Worm (Caenorhabditis elegans): ENCODE data around the gene EEED8.4.

The EEED8.4 gene

DNA sequence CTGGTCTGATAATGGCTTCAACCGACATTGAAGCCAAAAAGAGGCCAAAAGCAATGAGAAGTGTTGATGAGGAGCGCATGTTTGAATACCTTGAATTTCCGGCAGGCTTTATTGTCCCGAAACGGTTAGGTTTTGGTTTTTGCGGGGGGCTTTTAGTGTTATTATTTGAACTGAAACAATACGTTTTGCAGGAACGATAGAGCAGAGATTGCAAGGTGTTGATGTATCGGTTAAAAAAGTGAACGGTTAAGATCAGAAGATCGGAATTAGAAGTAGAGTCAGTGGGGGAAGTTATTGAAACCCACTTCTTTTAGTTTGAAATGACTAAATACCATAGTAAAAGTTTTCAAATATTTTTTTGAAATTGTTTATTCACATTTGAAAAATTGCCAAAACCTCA lies 1.6 kb upstream of the EEED8.4 start, which contains the start of gene clec-141:
Gene clec-141, minus strand, starts transcription at position 101 of the 400 bp plus-strand sequence.
- TF ChIP-seq ztf-29 (GFP tag; IDR thresholded peaks at IDR 0.05) (no peak), ref-1 (GFP tag; conservative IDR thresholded peaks at IDR 0.05) (no peak), med-1 (GFP tag; optimal IDR thresholded peaks at IDR 0.05; ENCODE audit: insufficient read depth) (no peak), flt-1 (GFP tag; IDR thresholded peaks at IDR 0.05) (no peak), tab-1 (GFP tag; IDR thresholded peaks at IDR 0.05) (no peak), T22C8.4 (GFP tag; IDR thresholded peaks at IDR 0.05) (no peak), klf-2 (GFP tag; conservative IDR thresholded peaks at IDR 0.05) (no peak), ztf-23 (GFP tag; IDR thresholded peaks at IDR 0.05) (no peak), cog-1 (tag; optimal IDR thresholded peaks at IDR 0.05) (no peak)

- TF ChIP-seq T22C8.4 (GFP tag; IDR thresholded peaks at IDR 0.05) (no peak), cog-1 (tag; optimal IDR thresholded peaks at IDR 0.05) (no peak), med-1 (GFP tag; optimal IDR thresholded peaks at IDR 0.05; ENCODE audit: insufficient read depth) (no peak), klf-2 (GFP tag; conservative IDR thresholded peaks at IDR 0.05) (no peak), tab-1 (GFP tag; IDR thresholded peaks at IDR 0.05) (no peak), ref-1 (GFP tag; conservative IDR thresholded peaks at IDR 0.05) (no peak), flt-1 (GFP tag; IDR thresholded peaks at IDR 0.05) (no peak)
Observed at ce11 chrII:5412467-5412866, 3.3 kb downstream of the EEED8.4 start, which contains the start of the genes EEED8.13 and EEED8.18. Gene EEED8.13, minus strand, starts transcription at chrII:5412567. Gene EEED8.18, minus strand, starts transcription at chrII:5412610.

DNA sequence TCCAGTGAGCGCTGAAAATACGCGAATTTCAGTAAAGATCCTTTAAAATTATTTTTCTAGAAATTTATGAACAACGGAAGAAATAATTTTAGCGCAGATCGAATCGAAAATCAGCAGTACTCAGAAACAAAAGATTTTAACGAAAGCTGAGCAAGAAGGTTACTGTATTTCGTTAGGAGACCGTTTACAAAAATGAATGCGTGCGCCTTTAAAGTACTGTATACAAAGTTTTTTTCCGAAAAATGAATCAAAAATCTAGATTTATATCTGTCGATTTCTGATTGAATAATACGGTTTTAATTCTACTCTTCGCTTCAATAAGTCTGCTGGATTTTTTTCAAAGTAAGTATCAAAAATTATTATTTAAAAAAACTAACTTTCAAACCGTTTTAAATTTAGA lies 4.9 kb downstream of the EEED8.4 start, which contains the start of the genes EEED8.14 and EEED8.3:
Gene EEED8.14, minus strand, starts transcription at position 13 of the 400 bp plus-strand sequence.
Gene EEED8.3, plus strand, starts transcription at position 237 of the 400 bp plus-strand sequence.
- TF ChIP-seq ref-1 (GFP tag; conservative IDR thresholded peaks at IDR 0.05): no peak
- no peak for TF ChIP-seq flt-1 (GFP tag; IDR thresholded peaks at IDR 0.05)
- TF ChIP-seq cog-1 (tag; optimal IDR thresholded peaks at IDR 0.05): no peak
- no peak for TF ChIP-seq ztf-23 (GFP tag; IDR thresholded peaks at IDR 0.05)
- TF ChIP-seq tab-1 (GFP tag; IDR thresholded peaks at IDR 0.05): no peak
- no peak for TF ChIP-seq T22C8.4 (GFP tag; IDR thresholded peaks at IDR 0.05)
- TF ChIP-seq klf-2 (GFP tag; conservative IDR thresholded peaks at IDR 0.05): no peak
- no peak for TF ChIP-seq ztf-29 (GFP tag; IDR thresholded peaks at IDR 0.05)
- TF ChIP-seq med-1 (GFP tag; optimal IDR thresholded peaks at IDR 0.05; ENCODE audit: insufficient read depth): no peak

DNA sequence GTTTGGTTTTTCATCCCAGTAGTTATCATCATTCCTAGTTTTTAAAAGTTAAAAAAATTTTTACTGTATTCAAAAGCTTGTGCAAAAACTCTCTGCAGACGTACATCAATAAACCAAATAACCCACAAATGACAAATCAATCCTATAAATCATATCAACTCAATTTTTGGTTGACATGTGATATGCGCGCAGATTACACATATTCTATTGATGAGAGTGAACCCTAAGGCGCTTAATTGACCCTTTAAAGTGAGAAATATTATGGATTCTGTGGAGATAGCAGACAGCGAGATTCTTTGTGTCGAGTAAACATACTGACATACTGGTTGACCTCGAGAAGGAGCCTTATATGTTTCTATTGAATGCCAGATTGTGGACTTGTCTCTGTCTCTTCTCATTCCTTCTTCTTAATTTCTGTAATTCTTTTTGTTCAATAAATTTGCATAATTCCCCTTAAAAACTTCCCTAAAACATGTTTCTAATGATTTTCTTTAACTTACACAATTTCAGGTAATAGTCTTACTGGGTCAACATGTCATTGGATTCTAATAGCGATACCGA lies 7.2 kb downstream of the EEED8.4 start, which contains the start of gene EEED8.2:
Gene EEED8.2, plus strand, starts transcription at position 511 of the 561 bp plus-strand sequence.
- peak; percentile 11 for TF ChIP-seq cog-1 (tag; optimal IDR thresholded peaks at IDR 0.05)
- no peak for TF ChIP-seq ztf-23 (GFP tag; IDR thresholded peaks at IDR 0.05)

DNA sequence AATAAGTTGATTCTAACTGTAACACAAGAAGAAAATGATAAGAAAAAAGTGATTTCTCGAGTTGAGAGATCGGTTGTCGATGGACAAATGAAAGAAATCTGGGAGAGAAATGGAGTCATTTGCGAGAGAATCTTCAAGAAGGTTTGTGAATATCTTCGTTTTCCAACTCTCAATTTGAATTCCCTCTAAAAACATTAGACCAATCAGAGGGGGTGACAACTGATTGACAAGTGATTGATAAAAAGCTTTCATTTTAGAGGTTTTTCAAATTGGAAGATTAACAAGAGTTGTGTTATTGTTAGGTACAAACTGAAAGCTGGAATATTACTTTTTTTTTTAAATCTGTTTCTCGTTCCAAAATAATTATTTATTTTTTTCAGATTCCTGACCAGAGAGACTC lies 8.8 kb downstream of the EEED8.4 start:
- TF ChIP-seq T22C8.4 (GFP tag; IDR thresholded peaks at IDR 0.05): no peak

DNA sequence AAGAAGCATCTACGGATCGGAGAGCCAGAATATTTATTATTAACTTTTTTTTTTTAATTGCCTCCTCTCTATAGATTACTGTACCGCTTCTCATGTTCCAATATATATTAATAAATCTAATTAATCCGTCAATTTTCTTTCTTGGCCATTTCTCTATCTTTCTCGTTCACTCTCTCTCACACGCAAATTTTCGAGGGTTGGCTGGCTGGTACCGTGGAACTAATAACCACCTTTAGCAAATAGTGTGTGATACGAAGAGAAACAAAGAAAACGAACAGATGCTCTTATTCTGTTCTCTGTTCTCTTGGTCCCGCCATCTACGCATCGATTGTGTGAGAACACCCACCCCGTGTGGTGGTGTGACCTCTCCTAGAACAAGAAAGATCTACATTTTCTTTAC lies 9.2 kb downstream of the EEED8.4 start:
- TF ChIP-seq flt-1 (GFP tag; IDR thresholded peaks at IDR 0.05) (0 out of 2 replicates have a peak, but pooled peaks have one; percentile 36), T22C8.4 (GFP tag; IDR thresholded peaks at IDR 0.05) (no peak), ztf-23 (GFP tag; IDR thresholded peaks at IDR 0.05) (no peak)

- TF ChIP-seq tab-1 (GFP tag; IDR thresholded peaks at IDR 0.05) (no peak), med-1 (GFP tag; optimal IDR thresholded peaks at IDR 0.05; ENCODE audit: insufficient read depth) (no peak), klf-2 (GFP tag; conservative IDR thresholded peaks at IDR 0.05) (no peak), ztf-29 (GFP tag; IDR thresholded peaks at IDR 0.05) (no peak), T22C8.4 (GFP tag; IDR thresholded peaks at IDR 0.05) (no peak), ztf-23 (GFP tag; IDR thresholded peaks at IDR 0.05) (no peak)
Observed at ce11 chrII:5418929-5419328, 9.8 kb downstream of the EEED8.4 start, which contains the start of gene EEED8.15. Gene EEED8.15, plus strand, starts transcription at chrII:5419229.

- TF ChIP-seq T22C8.4 (GFP tag; IDR thresholded peaks at IDR 0.05) (no peak), ztf-29 (GFP tag; IDR thresholded peaks at IDR 0.05) (no peak), ref-1 (GFP tag; conservative IDR thresholded peaks at IDR 0.05) (no peak), flt-1 (GFP tag; IDR thresholded peaks at IDR 0.05) (no peak), klf-2 (GFP tag; conservative IDR thresholded peaks at IDR 0.05) (no peak), cog-1 (tag; optimal IDR thresholded peaks at IDR 0.05) (no peak), med-1 (GFP tag; optimal IDR thresholded peaks at IDR 0.05; ENCODE audit: insufficient read depth) (no peak), tab-1 (GFP tag; IDR thresholded peaks at IDR 0.05) (no peak), ztf-23 (GFP tag; IDR thresholded peaks at IDR 0.05) (no peak)
Observed at ce11 chrII:5420947-5421614, 12.0 kb downstream of the EEED8.4 start, which contains the start of gene tofu-6. Gene tofu-6, plus strand, starts transcription at chrII:5421248.

DNA sequence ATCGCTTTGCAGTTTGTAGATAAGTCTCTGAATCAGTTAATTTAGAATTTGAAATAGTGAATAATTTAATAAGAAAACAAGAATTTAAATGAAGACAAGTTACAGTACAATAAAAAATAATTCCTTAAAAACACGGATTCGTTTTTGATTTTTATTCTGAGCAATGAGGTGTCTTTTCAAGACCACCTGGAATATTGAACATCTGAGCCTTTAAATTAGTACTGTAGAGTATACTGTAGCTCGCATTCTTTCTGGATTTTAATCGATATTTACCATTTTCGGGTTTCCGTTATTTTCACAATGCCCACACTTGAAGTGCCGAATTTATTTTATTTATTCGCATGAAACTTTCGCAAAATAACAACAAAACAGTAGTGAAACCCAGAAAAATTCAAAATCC lies 14.7 kb downstream of the EEED8.4 start, which contains the start of gene F07F6.7:
Gene F07F6.7, minus strand, starts transcription at position 27 of the 400 bp plus-strand sequence.
- no peak for TF ChIP-seq cog-1 (tag; optimal IDR thresholded peaks at IDR 0.05)
- no peak for TF ChIP-seq med-1 (GFP tag; optimal IDR thresholded peaks at IDR 0.05; ENCODE audit: insufficient read depth)
- no peak for TF ChIP-seq ztf-23 (GFP tag; IDR thresholded peaks at IDR 0.05)
- TF ChIP-seq flt-1 (GFP tag; IDR thresholded peaks at IDR 0.05): no peak; the same call in 1 of the 2 replicates
- no peak for TF ChIP-seq T22C8.4 (GFP tag; IDR thresholded peaks at IDR 0.05)
- TF ChIP-seq ref-1 (GFP tag; conservative IDR thresholded peaks at IDR 0.05): no peak
- TF ChIP-seq tab-1 (GFP tag; IDR thresholded peaks at IDR 0.05): no peak
- TF ChIP-seq ztf-29 (GFP tag; IDR thresholded peaks at IDR 0.05): no peak

ce11 chrII:5425633-5426032 lies 16.5 kb downstream of the EEED8.4 start, which contains the start of gene F07F6.8:
Gene F07F6.8, minus strand, starts transcription at chrII:5425733.
- TF ChIP-seq flt-1 (GFP tag; IDR thresholded peaks at IDR 0.05) (no peak), cog-1 (tag; optimal IDR thresholded peaks at IDR 0.05) (no peak), klf-2 (GFP tag; conservative IDR thresholded peaks at IDR 0.05) (no peak), ztf-23 (GFP tag; IDR thresholded peaks at IDR 0.05) (no peak), med-1 (GFP tag; optimal IDR thresholded peaks at IDR 0.05; ENCODE audit: insufficient read depth) (no peak), ztf-29 (GFP tag; IDR thresholded peaks at IDR 0.05) (no peak), T22C8.4 (GFP tag; IDR thresholded peaks at IDR 0.05) (no peak), tab-1 (GFP tag; IDR thresholded peaks at IDR 0.05) (no peak), ref-1 (GFP tag; conservative IDR thresholded peaks at IDR 0.05) (no peak)

Measured in whole organism, midembryonic.